Worm (Caenorhabditis elegans) whole organism, L4 larva: ENCODE results near the gene atln-1.

Experiments
- F10B5.3 ChIP-seq: sonication (generic microtip); optimal IDR thresholded peaks from 2 replicates; lab custom pipeline; 2016; ENCODE audit warnings: mild to moderate bottlenecking, missing genetic modification characterization, missing compliant biosample characterization
- F44E2.7 ChIP-seq: fragments of 200-800 bp; sonication (Bioruptor generic); IDR thresholded peaks from 2 replicates; pipeline ENCODE4 v2.1.2; 2022; ENCODE audit warnings: missing genetic modification characterization, missing compliant biosample characterization
- R02D3.7 ChIP-seq: fragments of 150-350 bp; sonication (generic microtip); optimal IDR thresholded peaks from 3 replicates; lab custom pipeline; 2014; ENCODE audit warnings: missing biosample characterization, missing genetic modification characterization
- T20F7.1 ChIP-seq: fragments of 200-800 bp; sonication (Bioruptor generic); optimal IDR thresholded peaks from 2 replicates; lab custom pipeline; 2018; ENCODE audit warnings: mild to moderate bottlenecking, missing genetic modification characterization, missing compliant biosample characterization
- Y5F2A.4 ChIP-seq: fragments of 200-800 bp; sonication (Bioruptor generic); optimal IDR thresholded peaks from 2 replicates; lab custom pipeline; 2018; ENCODE audit warnings: mild to moderate bottlenecking, missing genetic modification characterization, missing compliant biosample characterization
- Y75B8A.6 ChIP-seq: fragments of 200-800 bp; sonication (Bioruptor generic); IDR thresholded peaks from 2 replicates; pipeline ENCODE4 v1.3.6; 2022; ENCODE audit warnings: missing genetic modification reagents, missing genetic modification characterization, missing compliant biosample characterization
- ZK546.5 ChIP-seq, 2 experiments: sonication (generic microtip); optimal IDR thresholded peaks; 2 replicates each; lab custom pipeline; 2017; ENCODE audit warnings: missing biosample characterization in 2 of 2, missing genetic modification characterization in 2 of 2
- aha-1 ChIP-seq: fragments of 150-350 bp; peaks from one replicate; lab custom pipeline; 2014; ENCODE audit warnings: missing biosample characterization, missing genetic modification characterization
- aly-2 ChIP-seq: sonication (generic microtip); optimal IDR thresholded peaks from 2 replicates; lab custom pipeline; 2018; ENCODE audit warnings: missing biosample characterization, missing genetic modification characterization
- ama-1 ChIP-seq: fragments of 150-350 bp; optimal IDR thresholded peaks from 2 replicates; lab custom pipeline; 2014; ENCODE audit warnings: inconsistent platforms, mixed read lengths
- arid-1 ChIP-seq: fragments of 200-800 bp; sonication (Bioruptor generic); conservative IDR thresholded peaks from 2 replicates; pipeline ENCODE4 v1.3.6; 2022; ENCODE audit warnings: missing genetic modification reagents, missing genetic modification characterization, missing compliant biosample characterization
- attf-4 ChIP-seq: sonication (generic microtip); optimal IDR thresholded peaks from 3 replicates; lab custom pipeline; 2017; ENCODE audit warnings: missing biosample characterization, missing genetic modification characterization
- ceh-62 ChIP-seq: sonication (generic microtip); optimal IDR thresholded peaks from 2 replicates; lab custom pipeline; 2017; ENCODE audit warnings: missing biosample characterization, missing genetic modification characterization
- ctbp-1 ChIP-seq: fragments of 200-800 bp; sonication (Bioruptor generic); IDR thresholded peaks from 2 replicates; pipeline ENCODE4 v1.3.6; 2022; ENCODE audit warnings: missing genetic modification reagents, missing genetic modification characterization, missing compliant biosample characterization
- daf-12 ChIP-seq: fragments of 150-350 bp; optimal IDR thresholded peaks from 2 replicates; lab custom pipeline; 2014; ENCODE audit warnings: missing biosample characterization, missing genetic modification reagents, missing genetic modification characterization
- daf-19 ChIP-seq: fragments of 200-800 bp; sonication (Bioruptor generic); conservative IDR thresholded peaks from 2 replicates; pipeline ENCODE4 v1.3.6; 2022; ENCODE audit warnings: missing genetic modification characterization, missing compliant biosample characterization
- daf-8 ChIP-seq: fragments of 200-800 bp; sonication (Bioruptor generic); IDR thresholded peaks from 2 replicates; pipeline ENCODE4 v1.3.6; 2022; ENCODE audit warnings: missing genetic modification characterization, missing compliant biosample characterization
- dmd-8 ChIP-seq: fragments of 200-800 bp; sonication (Bioruptor generic); IDR thresholded peaks from 2 replicates; pipeline ENCODE4 v1.3.6; 2022; ENCODE audit warnings: missing genetic modification characterization, missing compliant biosample characterization
- dmd-9 ChIP-seq: fragments of 200-800 bp; sonication (Bioruptor generic); IDR thresholded peaks from 2 replicates; pipeline ENCODE4 v1.3.6; 2022; ENCODE audit warnings: missing genetic modification reagents, missing genetic modification characterization, missing compliant biosample characterization
- dpl-1 ChIP-seq: fragments of 150-350 bp; optimal IDR thresholded peaks from 2 replicates; lab custom pipeline; 2014; ENCODE audit warnings: missing biosample characterization, missing genetic modification reagents, missing genetic modification characterization
- dve-1 ChIP-seq: sonication (generic microtip); optimal IDR thresholded peaks from 2 replicates; lab custom pipeline; 2017; ENCODE audit warnings: antibody characterized with exemption, mild to moderate bottlenecking, missing genetic modification characterization, missing compliant biosample characterization; ENCODE audit not compliant: insufficient read depth
- gei-8 ChIP-seq: fragments of 200-800 bp; sonication (Bioruptor generic); optimal IDR thresholded peaks from 2 replicates; lab custom pipeline; 2018; ENCODE audit warnings: mild to moderate bottlenecking, missing genetic modification characterization, missing compliant biosample characterization
- lin-13 ChIP-seq: fragments of 150-350 bp; optimal IDR thresholded peaks from 2 replicates; lab custom pipeline; 2014; ENCODE audit warnings: missing biosample characterization, missing genetic modification reagents, missing genetic modification characterization
- lin-38 ChIP-seq: fragments of 200-800 bp; sonication (Bioruptor generic); IDR thresholded peaks from 2 replicates; pipeline ENCODE4 v1.3.6; 2022; ENCODE audit warnings: missing genetic modification reagents, missing genetic modification characterization, missing compliant biosample characterization
- lir-3 ChIP-seq: sonication (generic microtip); optimal IDR thresholded peaks from 2 replicates; lab custom pipeline; 2016; ENCODE audit warnings: mild to moderate bottlenecking, missing genetic modification characterization, missing compliant biosample characterization
- lsy-2 ChIP-seq, 2 experiments: fragments of 150-350 bp in 1 of 2; sonication (generic microtip) in 1 of 2; optimal IDR thresholded peaks; 2 replicates each; lab custom pipeline; 2014 to 2017; ENCODE audit warnings: missing biosample characterization in 2 of 2, missing genetic modification characterization in 2 of 2
- madf-5 ChIP-seq, 2 experiments: fragments of 200-800 bp; sonication (Bioruptor generic); IDR thresholded peaks; 2 replicates each; pipeline ENCODE4 v1.3.6; 2022; ENCODE audit warnings: missing compliant biosample characterization in 2 of 2, missing genetic modification characterization in 2 of 2
- madf-9 ChIP-seq: fragments of 200-800 bp; sonication (Bioruptor generic); conservative IDR thresholded peaks from 2 replicates; pipeline ENCODE4 v1.3.6; 2022; ENCODE audit warnings: missing genetic modification reagents, missing genetic modification characterization, missing compliant biosample characterization
- mdl-1 ChIP-seq, 2 experiments: fragments of 150-350 bp in 1 of 2; sonication (generic microtip) in 1 of 2; optimal IDR thresholded peaks; 2 replicates each; lab custom pipeline; 2014 to 2017; ENCODE audit warnings: missing biosample characterization in 2 of 2, missing genetic modification characterization in 2 of 2
- mdt-29 ChIP-seq: fragments of 200-800 bp; sonication (Bioruptor generic); IDR thresholded peaks from 2 replicates; pipeline ENCODE4 v1.3.6; 2022; ENCODE audit warnings: missing genetic modification reagents, missing genetic modification characterization, missing compliant biosample characterization
- mep-1 ChIP-seq: fragments of 150-350 bp; sonication (generic microtip); optimal IDR thresholded peaks from 3 replicates; lab custom pipeline; 2014; ENCODE audit warnings: missing biosample characterization, missing genetic modification characterization
- mes-2 ChIP-seq: sonication (generic microtip); optimal IDR thresholded peaks from 2 replicates; lab custom pipeline; 2016; ENCODE audit warnings: missing genotype, mild to moderate bottlenecking, missing genetic modification characterization, missing compliant biosample characterization; ENCODE audit not compliant: poor library complexity, severe bottlenecking
- mxl-2 ChIP-seq: fragments of 200-800 bp; sonication (Bioruptor generic); conservative IDR thresholded peaks from 2 replicates; pipeline ENCODE4 v1.3.6; 2022; ENCODE audit warnings: missing genetic modification reagents, missing genetic modification characterization, missing compliant biosample characterization
- mxl-3 ChIP-seq: fragments of 200-800 bp; sonication (Bioruptor generic); optimal IDR thresholded peaks from 2 replicates; lab custom pipeline; 2018; ENCODE audit warnings: mild to moderate bottlenecking, missing genetic modification characterization, missing compliant biosample characterization
- nhr-111 ChIP-seq: fragments of 200-800 bp; sonication (Bioruptor generic); optimal IDR thresholded peaks from 2 replicates; lab custom pipeline; 2018; ENCODE audit warnings: mild to moderate bottlenecking, missing genetic modification characterization, missing compliant biosample characterization
- nhr-42 ChIP-seq: fragments of 200-800 bp; sonication (Bioruptor generic); IDR thresholded peaks from 2 replicates; pipeline ENCODE4 v1.3.6; 2022; ENCODE audit warnings: missing genetic modification characterization, missing compliant biosample characterization
- nhr-6 ChIP-seq: fragments of 150-350 bp; optimal IDR thresholded peaks from 2 replicates; lab custom pipeline; 2014; ENCODE audit warnings: missing biosample characterization, missing genetic modification characterization
- pqm-1 ChIP-seq: sonication (generic microtip); optimal IDR thresholded peaks from 2 replicates; lab custom pipeline; 2017; ENCODE audit warnings: missing biosample characterization, missing genetic modification characterization
- snpc-1.2 ChIP-seq: fragments of 200-800 bp; sonication (Bioruptor generic); IDR thresholded peaks from 2 replicates; pipeline ENCODE4 v1.3.6; 2022; ENCODE audit warnings: missing genetic modification reagents, missing genetic modification characterization, missing compliant biosample characterization
- snpc-4 ChIP-seq: fragments of 150-350 bp; optimal IDR thresholded peaks from 2 replicates; lab custom pipeline; 2014; ENCODE audit warnings: missing biosample characterization, missing genetic modification characterization
- spr-1 ChIP-seq: sonication (generic microtip); optimal IDR thresholded peaks from 2 replicates; lab custom pipeline; 2016; ENCODE audit warnings: mild to moderate bottlenecking, missing genetic modification characterization, missing compliant biosample characterization
- tag-97 ChIP-seq: fragments of 200-800 bp; sonication (Bioruptor generic); IDR thresholded peaks from 2 replicates; pipeline ENCODE4 v1.3.6; 2022; ENCODE audit warnings: missing genetic modification characterization, missing compliant biosample characterization
- tra-1 ChIP-seq: fragments of 200-800 bp; sonication (Bioruptor generic); IDR thresholded peaks from 2 replicates; pipeline ENCODE4 v1.3.6; 2022; ENCODE audit warnings: missing genetic modification reagents, missing genetic modification characterization, missing compliant biosample characterization
- vab-7 ChIP-seq: fragments of 200-800 bp; sonication (Bioruptor generic); IDR thresholded peaks from 2 replicates; pipeline ENCODE4 v1.3.6; 2022; ENCODE audit warnings: missing genetic modification reagents, missing genetic modification characterization, missing compliant biosample characterization
- zfp-2 ChIP-seq: sonication (generic microtip); optimal IDR thresholded peaks from 2 replicates; lab custom pipeline; 2016; ENCODE audit warnings: mild to moderate bottlenecking, missing genetic modification characterization, missing compliant biosample characterization
- zip-2 ChIP-seq: fragments of 150-350 bp; optimal IDR thresholded peaks from 2 replicates; lab custom pipeline; 2014; ENCODE audit warnings: missing biosample characterization, missing genetic modification characterization
- ztf-7 ChIP-seq: fragments of 150-350 bp; optimal IDR thresholded peaks from 2 replicates; lab custom pipeline; 2014; ENCODE audit warnings: missing biosample characterization, missing genetic modification characterization

The atln-1 gene

ce11 chrIV:2802193-2802592, 13.7 kb downstream of the atln-1 start (continued):
- TF ChIP-seq ZK546.5 (tag; optimal IDR thresholded peaks at IDR 0.05; lab: Kevin White, UChicago) = no peak
- TF ChIP-seq lir-3 = no peak
- peak; percentile 13 for TF ChIP-seq dve-1 (tag; lab: Kevin White, UChicago)
- TF ChIP-seq dmd-8 (GFP tag; lab: Robert Waterston, UW) = peak; percentile 67; the same call in 1 of the 2 replicates
- TF ChIP-seq dmd-9 (GFP tag; lab: Robert Waterston, UW) = peak; percentile 61; the same call in 1 of the 2 replicates
- no peak for TF ChIP-seq T20F7.1 (GFP tag; lab: Kevin White, UChicago)
- TF ChIP-seq daf-12 (tag; lab: Kevin White, UChicago) = no peak
- peak; percentile 28 for TF ChIP-seq spr-1
- TF ChIP-seq aly-2 (tag; lab: Kevin White, UChicago) = peak; percentile 12
- peak; percentile 48 for TF ChIP-seq Y5F2A.4 (GFP tag; lab: Kevin White, UChicago)
- TF ChIP-seq zfp-2 (tag; lab: Kevin White, UChicago) = no peak
- peak; percentile 54 for TF ChIP-seq mes-2 (tag; lab: Kevin White, UChicago)
- 0 out of 2 replicates have a peak, but pooled peaks have one; percentile 23 for TF ChIP-seq F44E2.7 (GFP tag; lab: Robert Waterston, UW)
- 0 out of 2 replicates have a peak, but pooled peaks have one; percentile 25 for TF ChIP-seq Y75B8A.6 (GFP tag; lab: Robert Waterston, UW)
- no peak for TF ChIP-seq attf-4 (tag; lab: Kevin White, UChicago)
- TF ChIP-seq lsy-2 (tag; optimal IDR thresholded peaks at IDR 0.05; lab: Kevin White, UChicago) = peak in 1 of 2 experiments; percentile 2
- peak; percentile 4 for TF ChIP-seq mep-1 (tag; lab: Kevin White, UChicago)
- TF ChIP-seq madf-9 (GFP tag; lab: Robert Waterston, UW) = peak; percentile 68; the same call in 1 of the 2 replicates
- TF ChIP-seq ctbp-1 (GFP tag; lab: Robert Waterston, UW) = peak; percentile 52; the same call in 1 of the 2 replicates

DNA sequence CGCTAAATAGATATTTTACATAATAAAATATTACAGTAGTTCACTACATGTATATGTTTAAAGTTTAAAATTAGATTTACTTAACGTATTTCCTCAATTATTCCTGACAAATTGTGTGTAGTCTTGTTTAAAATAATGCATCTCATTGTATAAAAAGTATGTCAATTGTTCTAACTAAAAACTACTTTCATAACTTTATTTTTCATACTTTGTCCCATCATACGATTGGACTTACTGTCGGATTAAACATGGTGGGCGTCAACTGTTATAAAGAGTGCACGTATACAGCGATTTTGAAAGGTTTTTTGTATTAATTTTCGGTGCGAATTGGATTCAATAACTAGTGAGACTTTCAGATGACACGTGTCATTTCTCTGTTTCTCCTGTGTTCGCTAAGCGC, 15.2 kb downstream of the atln-1 start, which contains the start of gene Y54G2A.32:
TSS of gene Y54G2A.32 (plus strand) at position 301 of the 400 bp plus-strand sequence.
- TF ChIP-seq aha-1 (tag; lab: Kevin White, UChicago) (peak; percentile 61), snpc-4 (tag; lab: Kevin White, UChicago) (no peak)

- TF ChIP-seq madf-5 (GFP tag; IDR thresholded peaks at IDR 0.05; lab: Robert Waterston, UW) (peak; percentile 47 to 76; a peak in 3 of 4 replicates), R02D3.7 (tag; lab: Kevin White, UChicago) (peak; percentile 2), mxl-3 (peak; percentile 77), lin-13 (peak; percentile 87), mdl-1 (tag; optimal IDR thresholded peaks at IDR 0.05; lab: Kevin White, UChicago) (peak in 1 of 2 experiments; percentile 32), lsy-2 (tag; optimal IDR thresholded peaks at IDR 0.05; lab: Kevin White, UChicago) (peak in 1 of 2 experiments; percentile 69), lin-38 (GFP tag; lab: Robert Waterston, UW) (peak; percentile 80), ceh-62 (tag; lab: Kevin White, UChicago) (no peak), arid-1 (GFP tag; lab: Robert Waterston, UW) (peak; percentile 78), vab-7 (GFP tag; lab: Robert Waterston, UW) (peak; percentile 84), daf-8 (GFP tag; lab: Robert Waterston, UW) (no peak), pqm-1 (tag; lab: Kevin White, UChicago) (peak; percentile 90), madf-9 (GFP tag; lab: Robert Waterston, UW) (peak; percentile 89), mxl-2 (GFP tag; lab: Robert Waterston, UW) (0 out of 2 replicates have a peak, but pooled peaks have one; percentile 12), F10B5.3 (tag; lab: Kevin White, UChicago) (peak; percentile 58), ztf-7 (tag; lab: Kevin White, UChicago) (no peak), daf-12 (tag; lab: Kevin White, UChicago) (no peak), snpc-1.2 (peak; percentile 78), Y75B8A.6 (GFP tag; lab: Robert Waterston, UW) (peak; percentile 57; the same call in 1 of the 2 replicates), tag-97 (GFP tag; lab: Robert Waterston, UW) (no peak), dpl-1 (peak; percentile 25), nhr-111 (GFP tag; lab: Kevin White, UChicago) (no peak), mdt-29 (GFP tag; lab: Robert Waterston, UW) (peak; percentile 53; the same call in 1 of the 2 replicates), zip-2 (peak; percentile 65), gei-8 (peak; percentile 91), ama-1 (lab: Kevin White, UChicago) (no peak), tra-1 (GFP tag; lab: Robert Waterston, UW) (peak; percentile 89), nhr-6 (tag; lab: Kevin White, UChicago) (peak; percentile 3), daf-19 (no peak), nhr-42 (peak; percentile 69; the same call in 1 of the 2 replicates)
Observed at ce11 chrIV:2805525-2805924, 17.0 kb downstream of the atln-1 start, which contains the start of gene Y54G2A.45. Gene Y54G2A.45, plus strand, starts transcription at chrIV:2805857.
